Fruit fly (Drosophila melanogaster): ENCODE data around the gene CG10958.

The CG10958 gene

DNA sequence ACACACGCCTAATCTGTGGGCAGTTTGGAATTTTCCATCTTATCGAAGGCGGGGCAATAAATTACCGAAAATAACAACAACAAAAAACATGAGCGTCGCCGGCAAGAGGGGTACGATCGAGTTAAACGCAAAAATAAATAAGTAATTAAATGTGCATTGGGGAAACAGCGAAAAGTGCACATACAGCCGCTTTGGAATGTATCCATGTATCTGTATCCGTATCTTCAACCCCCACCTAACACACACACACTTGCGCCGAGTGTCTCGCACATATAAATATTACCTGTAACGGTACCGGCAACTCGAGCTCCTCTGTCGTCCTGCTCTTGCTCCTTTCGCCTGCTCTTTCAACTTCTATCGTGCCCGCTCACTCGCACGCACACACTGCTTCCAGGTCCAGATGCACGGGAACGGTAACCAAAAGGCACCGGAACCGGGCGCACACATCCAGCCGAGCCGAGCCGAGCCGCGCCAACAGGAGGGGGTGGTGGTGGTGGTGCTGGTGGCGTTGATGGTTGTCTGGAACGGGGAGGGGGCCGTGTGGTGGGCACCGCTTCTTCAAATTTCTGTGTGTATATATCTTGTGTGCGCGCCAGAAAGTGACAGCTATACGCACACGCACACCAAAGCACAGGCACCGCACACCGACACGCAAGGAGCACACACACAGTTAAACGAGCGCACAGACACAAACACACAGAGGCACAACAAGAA, 9.4 kb downstream of the CG10958 start (continued):
- TF ChIP-seq TFAM (GFP tag; optimal IDR thresholded peaks at IDR 0.05), result no peak
- no peak for TF ChIP-seq so (GFP tag; IDR thresholded peaks at IDR 0.05)
- no peak for TF ChIP-seq CG12236 (GFP tag; optimal IDR thresholded peaks at IDR 0.05)
- TF ChIP-seq CG9876 (GFP tag; optimal IDR thresholded peaks at IDR 0.05), result no peak
- TF ChIP-seq CG5245 (GFP tag; optimal IDR thresholded peaks at IDR 0.05), result no peak
- TF ChIP-seq CG17328 (GFP tag; IDR thresholded peaks at IDR 0.05), result peak; percentile 21; the same call in 1 of the 2 replicates
- no peak for TF ChIP-seq CG4707 (GFP tag; optimal IDR thresholded peaks at IDR 0.05)
- no peak for TF ChIP-seq toy (GFP tag; IDR thresholded peaks at IDR 0.05)
- no peak for TF ChIP-seq CG12071 (GFP tag; optimal IDR thresholded peaks at IDR 0.05)
- TF ChIP-seq h (optimal IDR thresholded peaks at IDR 0.05), result no peak
- no peak for TF ChIP-seq D19A (tag; optimal IDR thresholded peaks at IDR 0.05)
- no peak for TF ChIP-seq amos (GFP tag; IDR thresholded peaks at IDR 0.05; ENCODE audit: partially characterized antibody)
- no peak for TF ChIP-seq gce (GFP tag; IDR thresholded peaks at IDR 0.05)
- TF ChIP-seq Dek (tag; optimal IDR thresholded peaks at IDR 0.05), result no peak
- no peak for TF ChIP-seq CG15073 (GFP tag; optimal IDR thresholded peaks at IDR 0.05)
- TF ChIP-seq ap (GFP tag; IDR thresholded peaks at IDR 0.05), result no peak
- TF ChIP-seq dmrt99B (tag; optimal IDR thresholded peaks at IDR 0.05), result peak; percentile 24
- TF ChIP-seq ERR (GFP tag; optimal IDR thresholded peaks at IDR 0.05), result no peak
- TF ChIP-seq repo (GFP tag; optimal IDR thresholded peaks at IDR 0.05), result no peak
- TF ChIP-seq Xrp1 (GFP tag; IDR thresholded peaks at IDR 0.05), result peak; percentile 21; the same call in 1 of the 2 replicates
- TF ChIP-seq CG15479 (GFP tag; optimal IDR thresholded peaks at IDR 0.05), result no peak
- TF ChIP-seq CG11456 (GFP tag; IDR thresholded peaks at IDR 0.05), result no peak
- TF ChIP-seq Optix (GFP tag; IDR thresholded peaks at IDR 0.05), result no peak
- no peak for TF ChIP-seq Rx (GFP tag; IDR thresholded peaks at IDR 0.05)
- TF ChIP-seq caup (GFP tag; optimal IDR thresholded peaks at IDR 0.05; ENCODE audit: severe bottlenecking), result peak; percentile 17
- no peak for TF ChIP-seq Nf-YB (GFP tag; optimal IDR thresholded peaks at IDR 0.05)
- TF ChIP-seq Eip74EF (GFP tag; optimal IDR thresholded peaks at IDR 0.05), result no peak
- TF ChIP-seq sna (GFP tag; IDR thresholded peaks at IDR 0.05; ENCODE audit: partially characterized antibody), result no peak
- peak; percentile 9 for TF ChIP-seq kah (GFP tag; optimal IDR thresholded peaks at IDR 0.05)
- TF ChIP-seq tgo (GFP tag; IDR thresholded peaks at IDR 0.05), result no peak
- no peak for TF ChIP-seq CG2889 (GFP tag; IDR thresholded peaks at IDR 0.05)
- no peak for TF ChIP-seq Hr3 (GFP tag; optimal IDR thresholded peaks at IDR 0.05)
- no peak for TF ChIP-seq CG43689 (GFP tag; IDR thresholded peaks at IDR 0.05)
- TF ChIP-seq CG2678 (tag; optimal IDR thresholded peaks at IDR 0.05), result peak; percentile 39
- no peak for TF ChIP-seq Vsx1 (GFP tag; optimal IDR thresholded peaks at IDR 0.05)
- TF ChIP-seq gcm2 (GFP tag; optimal IDR thresholded peaks at IDR 0.05), result no peak
- no peak for TF ChIP-seq Hr39 (optimal IDR thresholded peaks at IDR 0.05)
- TF ChIP-seq B-H2 (GFP tag; optimal IDR thresholded peaks at IDR 0.05), result no peak
- no peak for TF ChIP-seq vfl (GFP tag; optimal IDR thresholded peaks at IDR 0.05)
- TF ChIP-seq pan (optimal IDR thresholded peaks at IDR 0.05), result no peak
- TF ChIP-seq pan (GFP tag; optimal IDR thresholded peaks at IDR 0.05 in 1 of 2, IDR thresholded peaks at IDR 0.05 in 1 of 2), result no peak
- no peak for TF ChIP-seq CG13894 (tag; optimal IDR thresholded peaks at IDR 0.05)
- TF ChIP-seq CG14860 (GFP tag; IDR thresholded peaks at IDR 0.05; ENCODE audit: partially characterized antibody), result no peak
- TF ChIP-seq bsh (GFP tag; optimal IDR thresholded peaks at IDR 0.05), result peak in 1 of 2 experiments; percentile 4
- TF ChIP-seq nau (GFP tag; optimal IDR thresholded peaks at IDR 0.05), result no peak
- no peak for TF ChIP-seq Taf1 (GFP tag; IDR thresholded peaks at IDR 0.05)
- peak; percentile 17; the same call in 1 of the 2 replicates for TF ChIP-seq Scr (GFP tag; IDR thresholded peaks at IDR 0.05; ENCODE audit: partially characterized antibody)
- peak; percentile 13 for TF ChIP-seq pfk (GFP tag; optimal IDR thresholded peaks at IDR 0.05)
- no peak for TF ChIP-seq nerfin-2 (GFP tag; IDR thresholded peaks at IDR 0.05; ENCODE audit: partially characterized antibody)
- TF ChIP-seq CG13287 (GFP tag; IDR thresholded peaks at IDR 0.05; ENCODE audit: partially characterized antibody), result no peak

All from whole organism, embryonic.